Fruit fly (Drosophila melanogaster): ENCODE results near the gene CG6171.

DNA sequence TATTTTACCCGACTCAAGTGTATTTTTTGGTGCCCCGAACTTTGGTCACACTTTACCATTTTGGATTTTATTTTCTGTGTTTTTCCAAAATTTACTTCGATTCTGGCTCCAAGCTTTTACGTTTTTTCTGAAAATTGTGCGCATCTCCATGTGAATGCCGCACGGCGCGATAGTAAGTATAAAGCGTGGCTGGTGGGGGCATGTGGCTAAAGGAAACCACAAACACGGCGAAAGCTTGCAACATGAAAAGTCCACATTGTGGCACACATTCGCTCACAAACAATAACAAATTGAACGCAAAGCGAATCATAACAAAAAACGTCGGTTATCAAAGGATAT is 42.9 kb downstream of the CG6171 start, which contains the start of gene ear:
- TF ChIP-seq psq (optimal IDR thresholded peaks at IDR 0.05) (no peak), Dll (optimal IDR thresholded peaks at IDR 0.05) (no peak), EcR (GFP tag; optimal IDR thresholded peaks at IDR 0.05) (no peak), pan (optimal IDR thresholded peaks at IDR 0.05) (no peak), usp (GFP tag; optimal IDR thresholded peaks at IDR 0.05) (no peak)
